Fruit fly (Drosophila melanogaster) whole organism, embryonic: Measurements from ENCODE around the gene Argk1.

Experiments used
- Bteb2 ChIP-seq: fragments of 200-800 bp; sonication (Bioruptor generic); optimal IDR thresholded peaks from 2 replicates; lab custom pipeline; 2016; ENCODE audit warnings: missing biosample characterization, missing genetic modification characterization
- C15 ChIP-seq: fragments of 200-800 bp; sonication (Bioruptor generic); IDR thresholded peaks from 3 replicates; pipeline ENCODE4 v1.3.6; 2022; ENCODE audit warnings: missing biosample characterization, missing genetic modification characterization
- CG10979 ChIP-seq: fragments of 200-800 bp; sonication (Bioruptor generic); optimal IDR thresholded peaks from 2 replicates; lab custom pipeline; 2018; ENCODE audit warnings: missing biosample characterization, mild to moderate bottlenecking, missing genetic modification characterization, moderate library complexity
- CG14014 ChIP-seq: fragments of 200-800 bp; sonication (Bioruptor generic); IDR thresholded peaks from 2 replicates; pipeline ENCODE4 v1.3.6; 2022; ENCODE audit warnings: missing biosample characterization, missing genetic modification characterization
- CG14050 ChIP-seq: fragments of 200-800 bp; sonication (Bioruptor generic); IDR thresholded peaks from 3 replicates; pipeline ENCODE4 v1.3.6; 2022; ENCODE audit warnings: missing biosample characterization, missing genetic modification characterization
- CG15269 ChIP-seq: fragments of 200-800 bp; sonication (Bioruptor generic); optimal IDR thresholded peaks from 2 replicates; lab custom pipeline; 2018; ENCODE audit warnings: missing biosample characterization, mild to moderate bottlenecking, missing genetic modification characterization, moderate library complexity
- CG1603 ChIP-seq: fragments of 200-800 bp; sonication (Bioruptor generic); optimal IDR thresholded peaks from 2 replicates; lab custom pipeline; 2019; ENCODE audit warnings: missing biosample characterization, mild to moderate bottlenecking, missing genetic modification characterization, moderate library complexity
- CG17359 ChIP-seq: fragments of 200-800 bp; sonication (Bioruptor generic); optimal IDR thresholded peaks from 3 replicates; lab custom pipeline; 2018; ENCODE audit warnings: missing biosample characterization, mild to moderate bottlenecking, missing genetic modification characterization, moderate library complexity
- CG1832 ChIP-seq: fragments of 200-800 bp; sonication (Bioruptor generic); optimal IDR thresholded peaks from 2 replicates; lab custom pipeline; 2017; ENCODE audit warnings: missing biosample characterization, mild to moderate bottlenecking, missing genetic modification characterization, inconsistent platforms
- CG18619 ChIP-seq: fragments of 200-800 bp; sonication (Bioruptor generic); optimal IDR thresholded peaks from 3 replicates; lab custom pipeline; 2017; ENCODE audit warnings: missing biosample characterization, mild to moderate bottlenecking, missing genetic modification characterization
- CG2889 ChIP-seq: fragments of 200-800 bp; sonication (Bioruptor generic); IDR thresholded peaks from 3 replicates; pipeline ENCODE4 v1.3.6; 2022; ENCODE audit warnings: missing biosample characterization, missing genetic modification characterization
- CG34376 ChIP-seq: fragments of 200-800 bp; sonication (Bioruptor generic); optimal IDR thresholded peaks from 2 replicates; lab custom pipeline; 2018; ENCODE audit warnings: missing biosample characterization, mild to moderate bottlenecking, missing genetic modification characterization
- CG4360 ChIP-seq: fragments of 200-800 bp; sonication (Bioruptor generic); IDR thresholded peaks from 2 replicates; pipeline ENCODE4 v1.3.6; 2022; ENCODE audit warnings: missing biosample characterization, missing genetic modification characterization
- CG7357 ChIP-seq: fragments of 200-800 bp; sonication (Bioruptor generic); IDR thresholded peaks from 3 replicates; pipeline ENCODE4 v1.3.6; 2022; ENCODE audit warnings: missing biosample characterization, missing genetic modification characterization
- CG7556 ChIP-seq: fragments of 200-800 bp; sonication (Bioruptor generic); optimal IDR thresholded peaks from 2 replicates; lab custom pipeline; 2017; ENCODE audit warnings: missing biosample characterization, mild to moderate bottlenecking, missing genetic modification characterization
- CG8478 ChIP-seq: fragments of >200 bp; optimal IDR thresholded peaks from 2 replicates; lab custom pipeline; 2018
- CG8924 ChIP-seq: fragments of 200-800 bp; optimal IDR thresholded peaks from 3 replicates; lab custom pipeline; 2019; ENCODE audit warnings: missing biosample characterization, mild to moderate bottlenecking, missing genetic modification characterization, moderate library complexity
- CG9876 ChIP-seq: fragments of 200-800 bp; sonication (Bioruptor generic); optimal IDR thresholded peaks from 2 replicates; lab custom pipeline; 2016; ENCODE audit warnings: missing biosample characterization, missing genetic modification characterization
- CG9932 ChIP-seq: fragments of 200-800 bp; sonication (Bioruptor generic); IDR thresholded peaks from 2 replicates; pipeline ENCODE4 v1.3.6; 2022; ENCODE audit warnings: missing biosample characterization, missing genetic modification characterization
- Deaf1 ChIP-seq: fragments of 200-800 bp; optimal IDR thresholded peaks from 3 replicates; lab custom pipeline; 2019; ENCODE audit warnings: missing biosample characterization, mild to moderate bottlenecking, missing genetic modification characterization, moderate library complexity
- Dip2 ChIP-seq: fragments of 200-800 bp; sonication (Bioruptor generic); IDR thresholded peaks from 2 replicates; pipeline ENCODE4 v1.3.6; 2022; ENCODE audit warnings: missing biosample characterization, missing genetic modification characterization
- Doc2 ChIP-seq: fragments of 200-800 bp; sonication (Bioruptor generic); IDR thresholded peaks from 2 replicates; pipeline ENCODE4 v1.3.6; 2022; ENCODE audit warnings: missing biosample characterization, missing genetic modification characterization
- E2f2 ChIP-seq: fragments of 200-800 bp; sonication (Bioruptor generic); IDR thresholded peaks from 2 replicates; pipeline ENCODE4 v1.3.6; 2022; ENCODE audit warnings: missing biosample characterization, missing genetic modification characterization
- Hmx ChIP-seq: fragments of 200-800 bp; sonication (Bioruptor generic); optimal IDR thresholded peaks from 2 replicates; lab custom pipeline; 2016; ENCODE audit warnings: missing biosample characterization, missing genetic modification characterization
- Meics ChIP-seq: fragments of 200-800 bp; sonication (Bioruptor generic); optimal IDR thresholded peaks from 2 replicates; lab custom pipeline; 2017; ENCODE audit warnings: missing biosample characterization, mild to moderate bottlenecking, missing genetic modification characterization
- Ssrp ChIP-seq: fragments of 200-800 bp; sonication (Bioruptor generic); optimal IDR thresholded peaks from 2 replicates; lab custom pipeline; 2018; ENCODE audit warnings: missing biosample characterization, mild to moderate bottlenecking, missing genetic modification characterization, moderate library complexity
- ab ChIP-seq: fragments of 200-800 bp; sonication (Bioruptor generic); optimal IDR thresholded peaks from 2 replicates; lab custom pipeline; 2016; ENCODE audit warnings: missing biosample characterization, missing genetic modification characterization
- az2 ChIP-seq: fragments of 200-800 bp; sonication (Bioruptor generic); optimal IDR thresholded peaks from 3 replicates; lab custom pipeline; 2016; ENCODE audit warnings: missing biosample characterization, missing genetic modification characterization
- chn ChIP-seq: fragments of 200-800 bp; sonication (Bioruptor generic); optimal IDR thresholded peaks from 2 replicates; lab custom pipeline; 2016; ENCODE audit warnings: missing biosample characterization, missing genetic modification characterization
- crp ChIP-seq, 2 experiments: fragments of 200-800 bp; sonication (Bioruptor generic); optimal IDR thresholded peaks; 2 replicates in 1 of 2; 3 replicates in 1 of 2; lab custom pipeline; 2017; ENCODE audit warnings: missing biosample characterization in 2 of 2, missing genetic modification characterization in 2 of 2, mild to moderate bottlenecking in 1 of 2, moderate library complexity in 1 of 2
- ems ChIP-seq: fragments of 200-800 bp; sonication (Bioruptor generic); optimal IDR thresholded peaks from 3 replicates; lab custom pipeline; 2016; ENCODE audit warnings: missing biosample characterization, missing genetic modification characterization
- exex ChIP-seq: fragments of 200-800 bp; sonication (Bioruptor generic); optimal IDR thresholded peaks from 4 replicates; lab custom pipeline; 2018; ENCODE audit warnings: missing biosample characterization, mild to moderate bottlenecking, missing genetic modification characterization, moderate library complexity
- eyg ChIP-seq: fragments of 200-800 bp; sonication (Bioruptor generic); optimal IDR thresholded peaks from 3 replicates; lab custom pipeline; 2016; ENCODE audit warnings: missing biosample characterization, missing genetic modification characterization
- fu2 ChIP-seq: fragments of 200-800 bp; sonication (Bioruptor generic); optimal IDR thresholded peaks from 2 replicates; lab custom pipeline; 2016; ENCODE audit warnings: missing biosample characterization, missing genetic modification characterization
- gsb ChIP-seq: fragments of 200-800 bp; sonication (Bioruptor generic); IDR thresholded peaks from 2 replicates; pipeline ENCODE4 v1.3.6; 2022; ENCODE audit warnings: missing biosample characterization, missing genetic modification characterization
- kay ChIP-seq: fragments of 200-800 bp; sonication (Bioruptor generic); optimal IDR thresholded peaks from 2 replicates; lab custom pipeline; 2016; ENCODE audit warnings: missing biosample characterization, missing genetic modification characterization
- odd ChIP-seq: fragments of 200-800 bp; sonication (Bioruptor generic); optimal IDR thresholded peaks from 2 replicates; lab custom pipeline; 2017; ENCODE audit warnings: missing biosample characterization, mild to moderate bottlenecking, missing genetic modification characterization
- pros ChIP-seq: fragments of 200-800 bp; sonication (Bioruptor generic); optimal IDR thresholded peaks from 3 replicates; lab custom pipeline; 2019; ENCODE audit warnings: missing biosample characterization, mild to moderate bottlenecking, missing genetic modification characterization, moderate library complexity
- salm ChIP-seq: fragments of 200-800 bp; sonication (Bioruptor generic); optimal IDR thresholded peaks from 2 replicates; lab custom pipeline; 2018; ENCODE audit warnings: missing biosample characterization, mild to moderate bottlenecking, missing genetic modification characterization
- sd ChIP-seq: fragments of 200-800 bp; sonication (Bioruptor generic); optimal IDR thresholded peaks from 3 replicates; lab custom pipeline; 2018; ENCODE audit warnings: missing biosample characterization, mild to moderate bottlenecking, missing genetic modification characterization, moderate library complexity
- sima ChIP-seq: fragments of 200-800 bp; sonication (Bioruptor generic); optimal IDR thresholded peaks from 2 replicates; lab custom pipeline; 2016; ENCODE audit warnings: missing biosample characterization, missing genetic modification characterization
- slbo ChIP-seq: fragments of 200-800 bp; sonication (Bioruptor generic); IDR thresholded peaks from 2 replicates; pipeline ENCODE4 v1.3.6; 2022; ENCODE audit warnings: missing biosample characterization, missing genetic modification characterization
- slou ChIP-seq: fragments of 200-800 bp; sonication (Bioruptor generic); optimal IDR thresholded peaks from 3 replicates; lab custom pipeline; 2016; ENCODE audit warnings: missing biosample characterization, missing genetic modification characterization
- sob ChIP-seq: fragments of 200-800 bp; sonication (Bioruptor generic); IDR thresholded peaks from 2 replicates; pipeline ENCODE4 v1.3.6; 2022; ENCODE audit warnings: missing biosample characterization, missing genetic modification characterization
- stwl ChIP-seq: fragments of 200-800 bp; sonication (Bioruptor generic); optimal IDR thresholded peaks from 3 replicates; lab custom pipeline; 2018; ENCODE audit warnings: missing biosample characterization, mild to moderate bottlenecking, missing genetic modification characterization, moderate library complexity
- sug ChIP-seq: fragments of 200-800 bp; optimal IDR thresholded peaks from 2 replicates; lab custom pipeline; 2019; ENCODE audit warnings: missing biosample characterization, mild to moderate bottlenecking, missing genetic modification characterization, moderate library complexity
- tio ChIP-seq: fragments of 200-800 bp; sonication (Bioruptor generic); optimal IDR thresholded peaks from 2 replicates; lab custom pipeline; 2017; ENCODE audit warnings: missing biosample characterization, missing genetic modification characterization, inconsistent platforms
- tx ChIP-seq: fragments of 200-800 bp; sonication (Bioruptor generic); optimal IDR thresholded peaks from 2 replicates; lab custom pipeline; 2016; ENCODE audit warnings: missing biosample characterization, missing genetic modification characterization
- usp ChIP-seq: fragments of >200 bp; optimal IDR thresholded peaks from 2 replicates; lab custom pipeline; 2017; ENCODE audit warnings: missing biosample characterization, missing genetic modification characterization
- z ChIP-seq: fragments of 200-800 bp; sonication (Bioruptor generic); IDR thresholded peaks from 3 replicates; pipeline ENCODE4 v1.3.6; 2022; ENCODE audit warnings: missing biosample characterization, missing genetic modification characterization
- zf30C ChIP-seq: fragments of 200-800 bp; sonication (Bioruptor generic); optimal IDR thresholded peaks from 3 replicates; lab custom pipeline; 2018; ENCODE audit warnings: missing biosample characterization, mild to moderate bottlenecking, missing genetic modification characterization

Gene Argk1

dm6 chr3L:9074285-9074684 lies 8.5 kb upstream of the Argk1 start, which contains the start of gene teq:
TSS of gene teq (plus strand) at chr3L:9074643.
- TF ChIP-seq eyg (GFP tag; lab: Kevin White, UChicago): no peak
- no peak for TF ChIP-seq CG9932 (GFP tag; lab: Robert Waterston, UW)
- TF ChIP-seq fu2 (GFP tag; lab: Kevin White, UChicago): no peak
- no peak for TF ChIP-seq slou (GFP tag; lab: Kevin White, UChicago)
- no peak for TF ChIP-seq CG2889 (GFP tag; lab: Robert Waterston, UW)
- no peak for TF ChIP-seq chn
- TF ChIP-seq Ssrp (tag; lab: Kevin White, UChicago): no peak
- no peak for TF ChIP-seq crp (GFP tag; optimal IDR thresholded peaks at IDR 0.05; lab: Kevin White, UChicago)
- TF ChIP-seq CG8924 (tag; lab: Kevin White, UChicago): no peak
- no peak for TF ChIP-seq CG9876 (GFP tag; lab: Kevin White, UChicago)
- TF ChIP-seq slbo: no peak
- peak; percentile 62 for TF ChIP-seq pros (GFP tag; lab: Kevin White, UChicago)
- peak; percentile 81 for TF ChIP-seq CG34376 (GFP tag; lab: Kevin White, UChicago)
- peak; percentile 77; the same call in 2 of the 3 replicates for TF ChIP-seq z
- no peak for TF ChIP-seq CG15269 (tag; lab: Kevin White, UChicago)
- peak; percentile 28 for TF ChIP-seq sug
- TF ChIP-seq tx (GFP tag; lab: Kevin White, UChicago): no peak

dm6 chr3L:9072731-9073385 lies 7.0 kb upstream of the Argk1 start, which contains the start of the genes CG4911 and CG4942:
TSS of gene CG4911 (minus strand) at chr3L:9072731.
TSS of gene CG4942 (plus strand) at chr3L:9073105.
- TF ChIP-seq stwl (tag; lab: Kevin White, UChicago) (peak; percentile 48), CG14014 (GFP tag; lab: Robert Waterston, UW) (peak; percentile 74), sob (peak; percentile 67), CG4360 (GFP tag; lab: Robert Waterston, UW) (no peak), CG1832 (no peak), CG18619 (GFP tag; lab: Kevin White, UChicago) (peak; percentile 56), sd (tag; lab: Kevin White, UChicago) (no peak), E2f2 (peak; percentile 28; the same call in 1 of the 2 replicates), Deaf1 (peak; percentile 28), az2 (peak; percentile 78), gsb (GFP tag; lab: Robert Waterston, UW) (no peak), ab (GFP tag; lab: Kevin White, UChicago) (peak; percentile 29), Meics (peak; percentile 65), sima (GFP tag; lab: Kevin White, UChicago) (no peak), exex (peak; percentile 40), CG14050 (peak; percentile 67), C15 (GFP tag; lab: Robert Waterston, UW) (no peak), CG10979 (peak; percentile 51), CG8478 (lab: Kevin White, UChicago) (no peak), CG1603 (tag; lab: Kevin White, UChicago) (peak; percentile 38), Hmx (GFP tag; lab: Kevin White, UChicago) (peak; percentile 43), ems (GFP tag; lab: Kevin White, UChicago) (no peak), odd (GFP tag; lab: Kevin White, UChicago) (peak; percentile 41), CG17359 (tag; lab: Kevin White, UChicago) (peak; percentile 66), CG7556 (GFP tag; lab: Kevin White, UChicago) (peak; percentile 42), kay (GFP tag; lab: Kevin White, UChicago) (no peak), usp (GFP tag; lab: Kevin White, UChicago) (no peak), Bteb2 (GFP tag; lab: Kevin White, UChicago) (peak; percentile 65), CG7357 (GFP tag; lab: Robert Waterston, UW) (peak; percentile 66), tio (GFP tag; lab: Kevin White, UChicago) (peak; percentile 66), Doc2 (GFP tag; lab: Robert Waterston, UW) (no peak), zf30C (no peak), salm (no peak), Dip2 (GFP tag; lab: Robert Waterston, UW) (no peak)
